Worm (Caenorhabditis elegans) whole organism, late embryonic: ENCODE results near the gene npr-33.

ENCODE experiments used
- ahr-1 ChIP-seq: sonication (generic microtip); optimal IDR thresholded peaks from 2 replicates; lab custom pipeline; 2016; ENCODE audit warnings: missing genetic modification characterization, missing compliant biosample characterization
- elt-2 ChIP-seq: sonication (generic microtip); optimal IDR thresholded peaks from 2 replicates; lab custom pipeline; 2016; ENCODE audit warnings: missing genetic modification reagents, missing genetic modification characterization, missing compliant biosample characterization
- ets-4 ChIP-seq: sonication (generic microtip); optimal IDR thresholded peaks from 2 replicates; lab custom pipeline; 2016; ENCODE audit warnings: missing genetic modification characterization, missing compliant biosample characterization
- hlh-8 ChIP-seq: sonication (generic microtip); optimal IDR thresholded peaks from 2 replicates; lab custom pipeline; 2016; ENCODE audit warnings: missing genotype, missing genetic modification characterization, missing compliant biosample characterization
- mec-3 ChIP-seq: sonication (generic microtip); optimal IDR thresholded peaks from 2 replicates; lab custom pipeline; 2016; ENCODE audit warnings: borderline replicate concordance, missing genetic modification characterization, missing compliant biosample characterization

ce11 chrX:15919372-15919771 is 8.9 kb downstream of the npr-33 start, which contains the start of gene F31B9.7:
- TF ChIP-seq ets-4 (tag; lab: Kevin White, UChicago) (no peak), ahr-1 (tag; lab: Kevin White, UChicago) (no peak), elt-2 (tag; lab: Kevin White, UChicago) (no peak), mec-3 (tag; lab: Kevin White, UChicago) (no peak), hlh-8 (tag; lab: Kevin White, UChicago) (no peak)
